Worm (Caenorhabditis elegans) whole organism, midembryonic: ENCODE data around the gene F58H1.8.

Experiments used
- T22C8.4 ChIP-seq: fragments of 200-800 bp; sonication (Bioruptor generic); IDR thresholded peaks from 2 replicates; pipeline ENCODE4 v1.3.6; 2022; ENCODE audit warnings: missing genetic modification characterization, missing compliant biosample characterization
- cog-1 ChIP-seq: sonication (generic microtip); optimal IDR thresholded peaks from 2 replicates; lab custom pipeline; 2016; ENCODE audit warnings: missing genetic modification characterization, missing compliant biosample characterization
- flt-1 ChIP-seq: fragments of 200-800 bp; sonication (Bioruptor generic); IDR thresholded peaks from 2 replicates; pipeline ENCODE4 v1.3.6; 2022; ENCODE audit warnings: missing genetic modification characterization, missing compliant biosample characterization
- klf-2 ChIP-seq: fragments of 200-800 bp; sonication (Bioruptor generic); conservative IDR thresholded peaks from 2 replicates; pipeline ENCODE4 v1.3.6; 2022; ENCODE audit warnings: missing genetic modification reagents, missing genetic modification characterization, missing compliant biosample characterization
- med-1 ChIP-seq: sonication (generic microtip); optimal IDR thresholded peaks from 2 replicates; lab custom pipeline; 2017; ENCODE audit warnings: missing genetic modification characterization, mild to moderate bottlenecking, missing compliant biosample characterization, antibody characterized with exemption, missing genetic modification reagents; ENCODE audit not compliant: insufficient read depth
- ref-1 ChIP-seq: fragments of 200-800 bp; sonication (Bioruptor generic); conservative IDR thresholded peaks from 2 replicates; pipeline ENCODE4 v1.3.6; 2022; ENCODE audit warnings: missing genetic modification reagents, missing genetic modification characterization, missing compliant biosample characterization
- tab-1 ChIP-seq: fragments of 200-800 bp; sonication (Bioruptor generic); IDR thresholded peaks from 2 replicates; pipeline ENCODE4 v1.3.6; 2022; ENCODE audit warnings: missing genetic modification characterization, missing compliant biosample characterization
- ztf-23 ChIP-seq: fragments of 200-800 bp; sonication (Bioruptor generic); IDR thresholded peaks from 2 replicates; pipeline ENCODE4 v1.3.6; 2022; ENCODE audit warnings: missing genetic modification reagents, missing genetic modification characterization, missing compliant biosample characterization
- ztf-29 ChIP-seq: fragments of 200-800 bp; sonication (Bioruptor generic); IDR thresholded peaks from 2 replicates; pipeline ENCODE4 v1.3.6; 2022; ENCODE audit warnings: missing genetic modification reagents, missing genetic modification characterization, missing compliant biosample characterization

Gene F58H1.8

DNA sequence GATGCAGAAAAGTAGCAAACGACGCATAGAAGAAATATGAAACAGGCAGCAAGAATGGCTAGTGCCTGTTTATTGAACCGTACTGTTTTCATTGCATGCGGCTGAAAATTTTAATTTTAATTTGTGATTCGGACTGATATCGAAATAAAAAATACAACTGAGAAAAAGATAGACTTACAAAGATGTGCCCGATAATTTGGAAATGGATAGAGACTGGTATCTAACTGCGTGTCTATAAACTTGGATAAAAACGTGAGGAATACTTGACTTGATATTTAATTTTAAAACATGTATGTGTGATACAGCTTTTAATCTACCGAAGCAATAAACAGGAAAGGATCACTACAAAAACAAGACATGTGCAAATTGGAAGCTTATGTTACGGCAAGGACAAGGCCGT lies 50.4 kb downstream of the F58H1.8 start, which contains the start of gene mans-2:
TSS of gene mans-2 (minus strand) at position 101 of the 400 bp plus-strand sequence.
- TF ChIP-seq ztf-29 (GFP tag; lab: Robert Waterston, UW) (no peak), tab-1 (GFP tag; lab: Robert Waterston, UW) (no peak), cog-1 (tag; lab: Kevin White, UChicago) (no peak), klf-2 (GFP tag; lab: Robert Waterston, UW) (no peak), ztf-23 (no peak), med-1 (GFP tag; lab: Kevin White, UChicago) (no peak), flt-1 (GFP tag; lab: Robert Waterston, UW) (no peak), T22C8.4 (GFP tag; lab: Robert Waterston, UW) (no peak), ref-1 (GFP tag; lab: Robert Waterston, UW) (no peak)
